Worm (Caenorhabditis elegans): ENCODE results near the gene F25H9.6.

DNA sequence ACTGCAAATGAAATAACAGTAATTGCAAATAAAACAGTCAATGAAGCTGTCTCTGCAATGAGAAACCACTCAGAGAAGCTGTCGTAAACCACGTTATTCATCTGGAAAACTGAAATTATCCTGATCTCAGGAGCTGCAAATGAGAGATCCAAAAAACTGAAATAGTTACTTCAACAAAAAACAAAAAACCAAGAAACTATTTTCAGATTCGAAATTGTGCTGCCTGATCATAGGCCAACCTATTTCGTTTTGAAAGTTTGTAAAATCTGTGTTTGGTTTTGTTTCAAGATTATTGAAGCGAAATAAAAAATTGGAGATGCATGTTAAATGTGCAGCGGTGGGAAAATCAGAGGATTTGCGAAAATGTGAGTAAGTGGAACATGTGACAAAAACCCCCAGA lies 47.5 kb downstream of the F25H9.6 start, which contains the start of gene srv-8:
- TF ChIP-seq ztf-11 (tag; optimal IDR thresholded peaks at IDR 0.05): no peak
- no peak for TF ChIP-seq egl-27 (tag; optimal IDR thresholded peaks at IDR 0.05)
- TF ChIP-seq lsy-2 (tag; optimal IDR thresholded peaks at IDR 0.05): no peak
- no peak for TF ChIP-seq unc-86 (tag; optimal IDR thresholded peaks at IDR 0.05)
- no peak for TF ChIP-seq unc-62 (GFP tag; optimal IDR thresholded peaks at IDR 0.05)
- no peak for TF ChIP-seq egl-13 (tag; optimal IDR thresholded peaks at IDR 0.05)
- no peak for TF ChIP-seq nhr-76 (tag; optimal IDR thresholded peaks at IDR 0.05)
- TF ChIP-seq grh-1 (GFP tag; IDR thresholded peaks at IDR 0.05): no peak
- no peak for TF ChIP-seq unc-30 (tag; optimal IDR thresholded peaks at IDR 0.05)
- no peak for TF ChIP-seq lin-13 (GFP tag; optimal IDR thresholded peaks at IDR 0.05)
